Worm (Caenorhabditis elegans) whole organism, L4/young adult: ENCODE measurements around the gene C18E9.7.

Experiments used
- W03F9.2 ChIP-seq: fragments of 150-350 bp; optimal IDR thresholded peaks from 2 replicates; lab custom pipeline; 2014; ENCODE audit warnings: missing biosample characterization, missing genetic modification characterization
- dao-5 ChIP-seq: sonication (generic microtip); optimal IDR thresholded peaks from 2 replicates; lab custom pipeline; 2016; ENCODE audit warnings: missing genotype, missing genetic modification characterization, moderate library complexity, missing compliant biosample characterization
- him-1 ChIP-seq: sonication (generic microtip); optimal IDR thresholded peaks from 2 replicates; lab custom pipeline; 2016; ENCODE audit warnings: missing genotype, missing genetic modification reagents, missing genetic modification characterization, missing compliant biosample characterization

DNA sequence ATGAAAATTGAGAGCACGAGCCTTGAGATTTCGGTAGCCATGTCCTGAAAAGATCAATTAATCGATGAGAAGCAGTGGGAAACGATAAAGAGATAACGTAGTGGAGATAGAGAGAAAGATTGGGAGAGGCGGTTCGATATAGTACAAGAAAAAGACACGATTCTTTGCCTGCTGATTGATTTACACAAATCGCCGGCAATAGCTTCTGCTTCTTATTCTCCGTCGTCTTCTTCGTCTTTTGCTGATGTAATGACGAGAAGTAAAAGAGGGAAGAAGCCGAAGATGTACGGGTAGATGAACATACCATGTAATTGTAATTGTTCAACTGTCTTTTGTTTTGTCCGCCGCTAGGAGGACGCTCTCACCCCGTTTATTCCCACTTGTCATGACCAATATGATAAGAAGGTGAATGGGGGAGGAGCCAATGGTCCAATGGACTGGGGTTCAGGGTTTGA is 46.7 kb upstream of the C18E9.7 start, which contains the start of gene F37B12.1:
- TF ChIP-seq dao-5 (tag; lab: Kevin White, UChicago), result no peak
- TF ChIP-seq W03F9.2, result no peak
- TF ChIP-seq him-1 (tag; lab: Kevin White, UChicago), result no peak
